Worm (Caenorhabditis elegans) whole organism, L1 larva: Measurements from ENCODE around the gene melo-1.

Source experiments
- ceh-8 ChIP-seq: fragments of 200-800 bp; sonication (Bioruptor generic); optimal IDR thresholded peaks from 2 replicates; lab custom pipeline; 2018; ENCODE audit warnings: mild to moderate bottlenecking, missing genetic modification characterization, moderate library complexity, missing compliant biosample characterization
- lin-13 ChIP-seq: fragments of 150-350 bp; optimal IDR thresholded peaks from 2 replicates; lab custom pipeline; 2014; ENCODE audit warnings: missing biosample characterization, missing genetic modification reagents, missing genetic modification characterization
- nhr-12 ChIP-seq: sonication (generic microtip); optimal IDR thresholded peaks from 2 replicates; lab custom pipeline; 2017; ENCODE audit warnings: missing biosample characterization, missing genetic modification characterization
- nhr-237 ChIP-seq: fragments of 150-350 bp; optimal IDR thresholded peaks from 2 replicates; lab custom pipeline; 2014; ENCODE audit warnings: missing biosample characterization, missing genetic modification characterization
- pag-3 ChIP-seq: sonication (generic microtip); optimal IDR thresholded peaks from 2 replicates; lab custom pipeline; 2017; ENCODE audit warnings: missing genetic modification characterization, mild to moderate bottlenecking, missing compliant biosample characterization, antibody characterized with exemption, borderline replicate concordance; ENCODE audit not compliant: insufficient read depth
- tbx-2 ChIP-seq: sonication (generic microtip); optimal IDR thresholded peaks from 2 replicates; lab custom pipeline; 2016; ENCODE audit warnings: missing genetic modification characterization, missing compliant biosample characterization
- unc-130 ChIP-seq: fragments of 150-350 bp; optimal IDR thresholded peaks from 2 replicates; lab custom pipeline; 2017; ENCODE audit warnings: missing biosample characterization, missing genetic modification characterization, inconsistent platforms

DNA sequence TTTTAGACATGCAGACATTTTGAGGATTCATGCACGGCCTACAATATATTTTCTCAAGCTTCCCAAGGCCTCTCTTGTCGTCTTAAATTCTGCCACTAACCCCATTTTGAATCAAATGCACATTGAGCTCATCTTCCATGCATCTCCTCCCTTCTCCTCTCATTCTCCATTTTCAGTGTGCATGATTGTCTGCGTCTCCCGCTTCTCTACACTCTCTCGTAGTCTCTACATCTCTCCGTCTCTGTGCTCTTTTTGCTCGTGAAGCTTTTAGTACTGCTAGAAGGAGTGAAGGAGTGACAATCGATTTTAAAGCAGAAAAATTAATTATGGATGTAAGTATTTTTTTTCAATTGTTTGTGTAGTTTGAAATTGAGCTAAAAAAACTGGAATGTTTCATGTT lies 50.1 kb downstream of the melo-1 start, which contains the start of gene Y57G11C.22:
- TF ChIP-seq ceh-8 (GFP tag; lab: Kevin White, UChicago), result no peak
- no peak for TF ChIP-seq nhr-237 (tag; lab: Kevin White, UChicago)
- no peak for TF ChIP-seq unc-130 (tag; lab: Kevin White, UChicago)
- TF ChIP-seq pag-3, result no peak
- no peak for TF ChIP-seq nhr-12 (tag; lab: Kevin White, UChicago)
- TF ChIP-seq tbx-2 (tag; lab: Kevin White, UChicago), result peak; percentile 39
- TF ChIP-seq lin-13, result no peak
